Worm (Caenorhabditis elegans) whole organism, L4 larva: ENCODE results near the gene K08E4.7.

ENCODE experiments used
- Y48G9A.11 ChIP-seq: fragments of 200-800 bp; sonication (Bioruptor generic); IDR thresholded peaks from 2 replicates; pipeline ENCODE4 v1.3.6; 2022; ENCODE audit warnings: missing genetic modification reagents, missing genetic modification characterization, missing compliant biosample characterization
- ama-1 ChIP-seq: fragments of 150-350 bp; optimal IDR thresholded peaks from 2 replicates; lab custom pipeline; 2014; ENCODE audit warnings: inconsistent platforms, mixed read lengths
- ceh-28 ChIP-seq: fragments of 150-350 bp; optimal IDR thresholded peaks from 2 replicates; lab custom pipeline; 2014; ENCODE audit warnings: missing biosample characterization, missing genetic modification reagents, missing genetic modification characterization
- hlh-30 ChIP-seq: sonication (generic microtip); optimal IDR thresholded peaks from 2 replicates; lab custom pipeline; 2017; ENCODE audit warnings: antibody characterized with exemption, mild to moderate bottlenecking, missing genetic modification characterization, missing compliant biosample characterization; ENCODE audit not compliant: insufficient read depth
- lin-13 ChIP-seq: fragments of 150-350 bp; optimal IDR thresholded peaks from 2 replicates; lab custom pipeline; 2014; ENCODE audit warnings: missing biosample characterization, missing genetic modification reagents, missing genetic modification characterization
- nhr-237 ChIP-seq: sonication (generic microtip); optimal IDR thresholded peaks from 2 replicates; lab custom pipeline; 2017; ENCODE audit warnings: missing biosample characterization, missing genetic modification characterization
- nhr-25 ChIP-seq: sonication (generic microtip); optimal IDR thresholded peaks from 2 replicates; lab custom pipeline; 2017; ENCODE audit warnings: missing genetic modification characterization, mild to moderate bottlenecking, missing compliant biosample characterization, antibody characterized with exemption, moderate library complexity, borderline replicate concordance; ENCODE audit not compliant: insufficient read depth
- snpc-4 ChIP-seq: fragments of 150-350 bp; optimal IDR thresholded peaks from 2 replicates; lab custom pipeline; 2014; ENCODE audit warnings: missing biosample characterization, missing genetic modification characterization
- unc-62 ChIP-seq, 3 experiments: fragments of 150-350 bp in 1 of 3; sonication (generic microtip); optimal IDR thresholded peaks in 2 of 3; peaks in 1 of 3; 1 replicate in 1 of 3; 2 replicates in 2 of 3; lab custom pipeline; 2014 to 2017; ENCODE audit warnings: missing biosample characterization in 3 of 3, missing genetic modification characterization in 3 of 3, missing genetic modification reagents in 3 of 3, missing genotype in 1 of 3
- zag-1 ChIP-seq: fragments of 150-350 bp; optimal IDR thresholded peaks from 2 replicates; lab custom pipeline; 2014; ENCODE audit warnings: missing biosample characterization, missing genetic modification characterization
- zfp-3 ChIP-seq: fragments of 200-800 bp; sonication (Bioruptor generic); conservative IDR thresholded peaks from 2 replicates; pipeline ENCODE4 v1.3.6; 2022; ENCODE audit warnings: missing genetic modification reagents, missing genetic modification characterization, missing compliant biosample characterization

DNA sequence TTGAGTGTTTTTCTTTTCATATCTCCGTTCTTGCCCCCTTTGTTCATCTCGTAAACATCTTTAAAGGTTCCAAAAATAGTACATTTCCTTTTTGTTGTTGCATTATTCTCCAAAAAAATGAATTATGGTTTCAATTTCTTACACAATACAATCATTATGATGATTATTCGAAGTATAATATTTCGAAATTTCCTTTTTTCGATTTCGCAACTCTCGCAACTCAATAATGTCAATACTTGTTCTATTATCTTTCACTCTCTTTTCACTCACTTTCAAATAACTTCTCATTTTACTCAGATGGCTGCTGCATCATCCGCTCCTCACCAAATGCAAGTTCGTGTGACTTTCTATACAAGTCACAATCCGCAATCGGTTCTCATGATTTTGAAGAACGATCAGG lies 41.6 kb upstream of the K08E4.7 start, which contains the start of gene sqst-1:
- TF ChIP-seq unc-62 (GFP tag; optimal IDR thresholded peaks at IDR 0.05 in 1 of 2; lab: Kevin White, UChicago) (no peak), unc-62 (tag; optimal IDR thresholded peaks at IDR 0.05; lab: Kevin White, UChicago) (no peak), nhr-237 (no peak), ceh-28 (no peak), zfp-3 (GFP tag; lab: Robert Waterston, UW) (no peak), nhr-25 (tag; lab: Kevin White, UChicago) (no peak), Y48G9A.11 (GFP tag; lab: Robert Waterston, UW) (no peak), hlh-30 (peak; percentile 36), ama-1 (no peak), zag-1 (tag; lab: Kevin White, UChicago) (no peak), snpc-4 (tag; lab: Kevin White, UChicago) (no peak), lin-13 (GFP tag; lab: Kevin White, UChicago) (no peak)
